Fruit fly (Drosophila melanogaster): ENCODE results near the gene CG7025.
"Not testable (repeated sequence)": the region's sequence is repeated elsewhere in the genome, so short reads cannot be mapped to it uniquely, and the experiment has no call there.

DNA sequence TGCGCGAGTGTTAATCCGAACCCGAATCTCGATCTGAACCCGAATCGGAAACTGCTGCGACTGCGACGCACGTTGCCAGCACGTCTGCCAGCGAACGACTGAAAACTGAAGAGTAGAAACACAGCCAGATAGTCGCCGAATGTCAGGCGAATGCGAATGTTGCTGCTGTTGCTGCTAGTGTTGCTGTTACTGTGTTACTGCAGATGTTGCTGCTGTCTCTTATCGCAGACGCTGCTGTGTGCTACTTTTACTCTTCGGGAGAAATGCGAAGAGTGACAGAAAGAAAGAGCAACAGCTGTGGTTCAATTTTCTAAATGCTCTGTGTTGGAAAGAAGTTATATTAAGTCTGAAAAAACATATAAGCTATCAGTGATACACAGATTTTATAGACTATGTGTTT lies 46.2 kb upstream of the CG7025 start, which contains the start of gene CG31904:
- not testable (repeated sequence) for TF ChIP-seq pan (optimal IDR thresholded peaks at IDR 0.05); Dll (optimal IDR thresholded peaks at IDR 0.05); usp (GFP tag; optimal IDR thresholded peaks at IDR 0.05); psq (optimal IDR thresholded peaks at IDR 0.05)

Data from whole organism.